Fruit fly (Drosophila melanogaster): ENCODE measurements around the gene MYPT-75D.

- no peak for TF ChIP-seq Sin3A (optimal IDR thresholded peaks at IDR 0.05)
- TF ChIP-seq h (optimal IDR thresholded peaks at IDR 0.05): no peak
- no peak for TF ChIP-seq Myc (optimal IDR thresholded peaks at IDR 0.05)
- TF ChIP-seq ttk (optimal IDR thresholded peaks at IDR 0.05): no peak
- TF ChIP-seq insv (optimal IDR thresholded peaks at IDR 0.05): no peak
- no peak for TF ChIP-seq psq (optimal IDR thresholded peaks at IDR 0.05)
These were observed 39.8 kb downstream of the MYPT-75D start for dm6 chr3L:18665594-18665993.

Data from Kc167 (cell line).